Fruit fly (Drosophila melanogaster) whole organism, prepupa: ENCODE measurements around the gene beta-PheRS.

Experiments
- CG10631 ChIP-seq: fragments of 200-800 bp; sonication (Bioruptor generic); optimal IDR thresholded peaks from 2 replicates; lab custom pipeline; 2016; ENCODE audit warnings: missing biosample characterization, missing genetic modification characterization
- CG10669 ChIP-seq: fragments of 200-800 bp; sonication (Bioruptor generic); optimal IDR thresholded peaks from 3 replicates; lab custom pipeline; 2018; ENCODE audit warnings: missing biosample characterization, mild to moderate bottlenecking, missing genetic modification characterization, moderate library complexity
- CG11294 ChIP-seq: fragments of 200-800 bp; sonication (Bioruptor generic); IDR thresholded peaks from 2 replicates; pipeline ENCODE4 v1.3.6; 2022; ENCODE audit warnings: missing biosample characterization, missing genetic modification characterization
- CG11762 ChIP-seq: fragments of 200-800 bp; sonication (Bioruptor generic); optimal IDR thresholded peaks from 3 replicates; lab custom pipeline; 2016; ENCODE audit warnings: missing biosample characterization, missing genetic modification characterization; ENCODE audit not compliant: insufficient read depth
- CG15336 ChIP-seq: fragments of 200-800 bp; sonication (Bioruptor generic); IDR thresholded peaks from 2 replicates; pipeline ENCODE4 v1.3.6; 2022; ENCODE audit warnings: missing biosample characterization, missing genetic modification characterization
- CG16779 ChIP-seq: fragments of 200-800 bp; sonication (Bioruptor generic); optimal IDR thresholded peaks from 3 replicates; lab custom pipeline; 2017; ENCODE audit warnings: missing biosample characterization, mild to moderate bottlenecking, missing genetic modification characterization
- CG3032 ChIP-seq: fragments of 200-800 bp; optimal IDR thresholded peaks from 2 replicates; lab custom pipeline; 2019; ENCODE audit warnings: missing biosample characterization, mild to moderate bottlenecking, missing genetic modification characterization, moderate library complexity
- CG31627 ChIP-seq: fragments of 200-800 bp; sonication (Bioruptor generic); optimal IDR thresholded peaks from 3 replicates; lab custom pipeline; 2016; ENCODE audit warnings: missing biosample characterization, missing genetic modification characterization
- CG32006 ChIP-seq: fragments of 200-800 bp; sonication (Bioruptor generic); optimal IDR thresholded peaks from 3 replicates; lab custom pipeline; 2017; ENCODE audit warnings: missing biosample characterization, mild to moderate bottlenecking, missing genetic modification characterization
- CG6163 ChIP-seq: fragments of 200-800 bp; sonication (Bioruptor generic); IDR thresholded peaks from 3 replicates; pipeline ENCODE4 v1.3.6; 2022; ENCODE audit warnings: missing biosample characterization, missing genetic modification characterization
- CG6276 ChIP-seq: fragments of 200-800 bp; sonication (Bioruptor generic); optimal IDR thresholded peaks from 2 replicates; lab custom pipeline; 2017; ENCODE audit warnings: missing biosample characterization, mild to moderate bottlenecking, missing genetic modification characterization
- CG6808 ChIP-seq: fragments of 200-800 bp; sonication (Bioruptor generic); optimal IDR thresholded peaks from 3 replicates; lab custom pipeline; 2017; ENCODE audit warnings: missing biosample characterization, missing genetic modification characterization, mild to moderate bottlenecking, moderate library complexity, missing genetic modification reagents
- CG6854 ChIP-seq: fragments of 200-800 bp; sonication (Bioruptor generic); optimal IDR thresholded peaks from 2 replicates; lab custom pipeline; 2017; ENCODE audit warnings: missing biosample characterization, mild to moderate bottlenecking, missing genetic modification characterization
- CG8119 ChIP-seq: fragments of 200-800 bp; sonication (Bioruptor generic); IDR thresholded peaks from 3 replicates; pipeline ENCODE4 v1.3.6; 2022; ENCODE audit warnings: missing biosample characterization, missing genetic modification characterization
- CG8319 ChIP-seq: fragments of 200-800 bp; sonication (Bioruptor generic); optimal IDR thresholded peaks from 3 replicates; lab custom pipeline; 2016; ENCODE audit warnings: missing biosample characterization, missing genetic modification characterization
- CG9139 ChIP-seq: fragments of 200-800 bp; sonication (Bioruptor generic); optimal IDR thresholded peaks from 3 replicates; lab custom pipeline; 2017; ENCODE audit warnings: missing biosample characterization, mild to moderate bottlenecking, missing genetic modification characterization
- Eip75B ChIP-seq: fragments of 200-800 bp; sonication (Bioruptor generic); optimal IDR thresholded peaks from 3 replicates; lab custom pipeline; 2016; ENCODE audit warnings: missing biosample characterization, missing genetic modification characterization
- Eip78C ChIP-seq: fragments of 200-800 bp; sonication (Bioruptor generic); peaks from one replicate; lab custom pipeline; 2016; ENCODE audit warnings: missing biosample characterization, missing genetic modification characterization
- Eip93F ChIP-seq: fragments of 200-800 bp; sonication (Bioruptor generic); optimal IDR thresholded peaks from 2 replicates; lab custom pipeline; 2016; ENCODE audit warnings: missing biosample characterization, mild to moderate bottlenecking, missing genetic modification characterization
- Ets96B ChIP-seq: fragments of 200-800 bp; optimal IDR thresholded peaks from 2 replicates; lab custom pipeline; 2019; ENCODE audit warnings: missing biosample characterization, mild to moderate bottlenecking, missing genetic modification characterization, moderate library complexity
- Hr4 ChIP-seq: fragments of 200-800 bp; sonication (Bioruptor generic); optimal IDR thresholded peaks from 3 replicates; lab custom pipeline; 2016; ENCODE audit warnings: missing biosample characterization, missing genetic modification characterization
- OdsH ChIP-seq: fragments of 200-800 bp; sonication (Bioruptor generic); optimal IDR thresholded peaks from 3 replicates; lab custom pipeline; 2016; ENCODE audit warnings: missing biosample characterization, missing genetic modification characterization
- Sox15 ChIP-seq: fragments of 200-800 bp; sonication (Bioruptor generic); optimal IDR thresholded peaks from 3 replicates; lab custom pipeline; 2016; ENCODE audit warnings: missing biosample characterization, missing genetic modification characterization
- achi ChIP-seq: fragments of 200-800 bp; sonication (Bioruptor generic); optimal IDR thresholded peaks from 3 replicates; lab custom pipeline; 2016; ENCODE audit warnings: missing biosample characterization, missing genetic modification characterization
- acj6 ChIP-seq: fragments of 200-800 bp; sonication (Bioruptor generic); optimal IDR thresholded peaks from 3 replicates; lab custom pipeline; 2016; ENCODE audit warnings: missing biosample characterization, missing genetic modification characterization
- dsx ChIP-seq: fragments of 200-800 bp; optimal IDR thresholded peaks from 3 replicates; lab custom pipeline; 2019; ENCODE audit warnings: missing biosample characterization, mild to moderate bottlenecking, missing genetic modification characterization, moderate library complexity; ENCODE audit not compliant: poor library complexity, severe bottlenecking
- eg ChIP-seq: fragments of 200-800 bp; sonication (Bioruptor generic); IDR thresholded peaks from 3 replicates; pipeline ENCODE4 v1.3.6; 2022; ENCODE audit warnings: missing biosample characterization, missing genetic modification characterization
- esn ChIP-seq: fragments of 200-800 bp; sonication (Bioruptor generic); optimal IDR thresholded peaks from 2 replicates; lab custom pipeline; 2016; ENCODE audit warnings: missing biosample characterization, mild to moderate bottlenecking, missing genetic modification characterization, moderate library complexity
- fd59A ChIP-seq: fragments of 200-800 bp; sonication (Bioruptor generic); optimal IDR thresholded peaks from 2 replicates; lab custom pipeline; 2017; ENCODE audit warnings: missing biosample characterization, mild to moderate bottlenecking, missing genetic modification characterization, missing genetic modification reagents
- fd85E ChIP-seq: fragments of 200-800 bp; sonication (Bioruptor generic); optimal IDR thresholded peaks from 3 replicates; lab custom pipeline; 2016; ENCODE audit warnings: missing biosample characterization, missing genetic modification characterization
- fkh ChIP-seq: fragments of 200-800 bp; sonication (Bioruptor generic); optimal IDR thresholded peaks from 3 replicates; lab custom pipeline; 2017; ENCODE audit warnings: missing biosample characterization, mild to moderate bottlenecking, missing genetic modification characterization, moderate library complexity
- lz ChIP-seq: fragments of 200-800 bp; sonication (Bioruptor generic); optimal IDR thresholded peaks from 3 replicates; lab custom pipeline; 2016; ENCODE audit warnings: missing biosample characterization, missing genetic modification characterization
- net ChIP-seq: fragments of 200-800 bp; sonication (Bioruptor generic); optimal IDR thresholded peaks from 3 replicates; lab custom pipeline; 2016; ENCODE audit warnings: missing biosample characterization, missing genetic modification characterization
- pdm3 ChIP-seq: fragments of 200-800 bp; sonication (Bioruptor generic); optimal IDR thresholded peaks from 3 replicates; lab custom pipeline; 2016; ENCODE audit warnings: missing biosample characterization, missing genetic modification characterization
- salr ChIP-seq, 2 experiments: fragments of 200-800 bp; sonication (Bioruptor generic); optimal IDR thresholded peaks; 3 replicates each; lab custom pipeline; 2016 to 2018; ENCODE audit warnings: missing biosample characterization in 2 of 2, missing genetic modification characterization in 2 of 2, mild to moderate bottlenecking in 1 of 2
- spab ChIP-seq: fragments of 200-800 bp; sonication (Bioruptor generic); optimal IDR thresholded peaks from 2 replicates; lab custom pipeline; 2017; ENCODE audit warnings: missing biosample characterization, mild to moderate bottlenecking, missing genetic modification characterization, missing genetic modification reagents
- ss ChIP-seq, 2 experiments: fragments of 200-800 bp; sonication (Bioruptor generic); optimal IDR thresholded peaks; 2 replicates in 1 of 2; 3 replicates in 1 of 2; lab custom pipeline; 2017 to 2018; ENCODE audit warnings: mild to moderate bottlenecking in 2 of 2, missing biosample characterization in 2 of 2, missing genetic modification characterization in 2 of 2, moderate library complexity in 1 of 2
- svp ChIP-seq: fragments of 200-800 bp; sonication (Bioruptor generic); peaks from one replicate; lab custom pipeline; 2016; ENCODE audit warnings: missing biosample characterization, missing genetic modification characterization
- topi ChIP-seq: fragments of 200-800 bp; sonication (Bioruptor generic); optimal IDR thresholded peaks from 3 replicates; lab custom pipeline; 2016; ENCODE audit warnings: missing biosample characterization, missing genetic modification characterization
- vri ChIP-seq: fragments of 200-800 bp; sonication (Bioruptor generic); optimal IDR thresholded peaks from 3 replicates; lab custom pipeline; 2016; ENCODE audit warnings: missing biosample characterization, mild to moderate bottlenecking, missing genetic modification characterization

The beta-PheRS gene

dm6 chr3R:24282567-24283324 lies 30.3 kb upstream of the beta-PheRS start:
- TF ChIP-seq fkh (GFP tag; lab: Kevin White, UChicago) (peak; percentile 52), CG6163 (GFP tag; lab: Robert Waterston, UW) (no peak), svp (GFP tag; lab: Kevin White, UChicago) (peak; percentile 80), Eip93F (GFP tag; lab: Kevin White, UChicago) (no peak)
- TF ChIP-seq, all 60 proteins: peak for 2

- TF ChIP-seq dsx (GFP tag; lab: Kevin White, UChicago) (no peak), svp (GFP tag; lab: Kevin White, UChicago) (peak; percentile 40)
Observed at dm6 chr3R:24279291-24279690, 26.8 kb upstream of the beta-PheRS start, which contains the start of gene shps. Gene shps (plus strand): TSS chr3R:24279572.

DNA sequence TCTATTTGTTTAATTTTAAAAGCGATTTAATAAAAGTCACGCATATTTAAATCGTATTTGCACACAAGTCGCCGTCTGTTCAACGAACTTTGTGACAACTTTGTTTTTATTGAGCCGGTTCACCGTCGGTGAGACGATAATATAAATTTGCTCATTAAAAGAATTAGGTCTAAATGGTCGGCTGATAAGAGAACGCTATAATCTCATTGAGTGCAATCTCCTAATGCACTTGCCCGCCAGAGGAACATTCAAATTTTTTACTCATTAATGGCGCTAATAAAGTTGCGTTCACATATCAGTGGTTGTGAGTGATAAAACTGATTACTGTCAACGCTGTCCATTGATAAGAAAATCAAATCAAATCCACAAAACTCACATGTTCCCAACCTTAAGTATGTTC lies 26.3 kb upstream of the beta-PheRS start:
- TF ChIP-seq CG10669 (GFP tag; lab: Kevin White, UChicago) (no peak), pdm3 (no peak), fd85E (no peak), vri (GFP tag; lab: Kevin White, UChicago) (peak; percentile 69)

DNA sequence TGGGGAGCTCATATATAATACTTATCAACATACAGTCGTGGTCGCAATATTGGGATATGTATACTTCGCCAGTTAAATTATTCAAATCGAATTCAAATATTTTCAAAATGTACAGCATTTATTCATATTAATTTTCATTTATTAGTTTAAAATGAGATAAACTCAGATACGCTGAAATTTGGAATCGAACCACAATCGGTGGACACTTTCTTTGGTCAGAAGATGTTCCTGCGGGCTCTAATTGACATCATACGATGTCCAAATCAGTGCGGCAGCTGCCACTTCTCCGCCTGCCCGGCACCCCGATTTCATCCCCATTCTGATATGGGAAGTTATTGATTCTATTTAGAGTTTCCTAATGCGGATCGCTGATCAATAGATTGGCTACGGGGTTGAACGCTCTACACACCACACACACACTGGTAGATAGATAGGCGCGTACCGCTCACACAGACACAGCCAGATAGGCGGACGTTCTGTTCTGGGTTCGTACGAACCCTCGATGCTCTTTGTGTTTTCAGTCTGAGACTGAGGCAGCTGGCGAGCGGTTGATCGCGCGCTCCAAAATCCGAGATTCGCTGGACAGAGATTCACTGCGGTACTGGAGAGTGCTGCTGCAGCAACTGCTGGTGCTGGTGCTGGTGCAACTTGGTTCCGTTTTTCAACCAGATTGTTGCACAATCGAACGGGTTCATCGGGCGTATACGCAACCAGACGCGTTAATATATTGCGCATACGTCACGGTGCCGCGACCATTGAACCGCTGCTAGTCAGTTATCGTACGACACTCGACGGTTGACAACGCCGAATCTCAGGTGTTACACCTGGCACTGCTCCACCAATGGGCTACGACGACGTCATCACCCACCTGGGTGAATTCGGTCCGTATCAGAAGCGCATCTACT lies 23.9 kb upstream of the beta-PheRS start, which contains the start of gene Orct:
TSS of gene Orct (plus strand) at position 157 of the 905 bp plus-strand sequence.
- TF ChIP-seq OdsH (peak; percentile 57), fd59A (GFP tag; lab: Kevin White, UChicago) (peak; percentile 44), CG10669 (GFP tag; lab: Kevin White, UChicago) (peak; percentile 56), Sox15 (GFP tag; lab: Kevin White, UChicago) (peak; percentile 39), CG8119 (GFP tag; lab: Robert Waterston, UW) (peak; percentile 52; the same call in 2 of the 3 replicates), CG3032 (peak; percentile 60), CG15336 (GFP tag; lab: Robert Waterston, UW) (no peak), CG8319 (GFP tag; lab: Kevin White, UChicago) (no peak), achi (GFP tag; lab: Kevin White, UChicago) (peak; percentile 65), pdm3 (peak; percentile 71), net (peak; percentile 50), CG32006 (GFP tag; lab: Kevin White, UChicago) (peak; percentile 74), Eip78C (GFP tag; lab: Kevin White, UChicago) (peak; percentile 90), fd85E (no peak), salr (GFP tag; optimal IDR thresholded peaks at IDR 0.05; lab: Kevin White, UChicago) (peak; percentile 17 to 24), ss (GFP tag; optimal IDR thresholded peaks at IDR 0.05; lab: Kevin White, UChicago) (peak in 1 of 2 experiments; percentile 49), CG9139 (GFP tag; lab: Kevin White, UChicago) (no peak), CG6808 (GFP tag; lab: Kevin White, UChicago) (peak; percentile 50), topi (GFP tag; lab: Kevin White, UChicago) (peak; percentile 71), CG16779 (tag; lab: Kevin White, UChicago) (peak; percentile 37), Ets96B (peak; percentile 60), svp (GFP tag; lab: Kevin White, UChicago) (peak; percentile 86), spab (GFP tag; lab: Kevin White, UChicago) (peak; percentile 47), vri (GFP tag; lab: Kevin White, UChicago) (peak; percentile 89), esn (peak; percentile 85), lz (peak; percentile 65), CG10631 (GFP tag; lab: Kevin White, UChicago) (peak; percentile 57), Hr4 (peak; percentile 61), CG6854 (GFP tag; lab: Kevin White, UChicago) (no peak), CG11762 (GFP tag; lab: Kevin White, UChicago) (peak; percentile 48), acj6 (GFP tag; lab: Kevin White, UChicago) (peak; percentile 55), eg (GFP tag; lab: Robert Waterston, UW) (peak; percentile 41; the same call in 1 of the 3 replicates), fkh (GFP tag; lab: Kevin White, UChicago) (peak; percentile 68), CG6276 (GFP tag; lab: Kevin White, UChicago) (peak; percentile 44), CG11294 (GFP tag; lab: Robert Waterston, UW) (no peak), CG6163 (GFP tag; lab: Robert Waterston, UW) (peak; percentile 46; the same call in 2 of the 3 replicates), Eip75B (peak; percentile 64), CG31627 (peak; percentile 58)
